Fruit fly (Drosophila melanogaster) whole organism, pupa: ENCODE results near the gene CG32568.

Experiments used
- CG17806 ChIP-seq: fragments of 200-800 bp; sonication (Bioruptor generic); optimal IDR thresholded peaks from 2 replicates; lab custom pipeline; 2018; ENCODE audit warnings: missing biosample characterization, mild to moderate bottlenecking, missing genetic modification characterization, moderate library complexity
- CG32121 ChIP-seq: fragments of 200-800 bp; sonication (Bioruptor generic); IDR thresholded peaks from 2 replicates; pipeline ENCODE4 v1.3.6; 2022; ENCODE audit warnings: missing biosample characterization, missing genetic modification characterization
- CG34367 ChIP-seq: fragments of 200-800 bp; sonication (Bioruptor generic); optimal IDR thresholded peaks from 2 replicates; lab custom pipeline; 2018; ENCODE audit warnings: missing biosample characterization, mild to moderate bottlenecking, missing genetic modification characterization

dm6 chrX:16700070-16700469, 40.6 kb upstream of the CG32568 start, which contains the start of gene CG9676:
- TF ChIP-seq CG17806 (tag; lab: Kevin White, UChicago) (no peak), CG32121 (GFP tag; lab: Robert Waterston, UW) (no peak), CG34367 (tag; lab: Kevin White, UChicago) (no peak)
